Fruit fly (Drosophila melanogaster): ENCODE data around the gene Hrs.

Hrs gene

DNA sequence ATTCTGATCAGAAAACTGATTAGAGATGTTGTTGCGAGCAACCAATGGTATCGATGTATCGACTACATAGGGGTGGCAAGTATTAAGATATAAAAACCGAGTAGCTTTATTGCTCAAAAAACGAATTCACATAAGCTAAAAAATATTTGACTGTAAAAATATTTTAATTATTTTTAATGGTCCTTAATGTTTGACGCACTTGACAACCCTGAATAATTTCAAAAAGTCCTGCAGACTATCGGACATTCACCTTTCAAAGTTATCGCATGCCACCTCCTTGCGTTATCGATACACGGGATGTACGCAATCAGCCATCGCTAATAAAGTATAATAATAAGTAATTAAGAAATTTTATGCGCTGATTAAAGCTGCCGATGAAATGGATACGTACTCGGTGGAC is 19.9 kb downstream of the Hrs start, which contains the start of the genes HemK2, Snapin and Tnpo-SR (continued):
- TF ChIP-seq CG10631 (GFP tag; optimal IDR thresholded peaks at IDR 0.05) (peak; percentile 94), vri (GFP tag; optimal IDR thresholded peaks at IDR 0.05) (peak; percentile 88), spab (GFP tag; optimal IDR thresholded peaks at IDR 0.05) (no peak), Gug (GFP tag; IDR thresholded peaks at IDR 0.05) (peak; percentile 88), CG10669 (GFP tag; optimal IDR thresholded peaks at IDR 0.05) (peak; percentile 84), ss (GFP tag; optimal IDR thresholded peaks at IDR 0.05) (peak; percentile 59 to 84), eg (GFP tag; IDR thresholded peaks at IDR 0.05) (peak; percentile 90), CG11294 (GFP tag; IDR thresholded peaks at IDR 0.05) (peak; percentile 79; the same call in 1 of the 2 replicates), Hr4 (GFP tag; optimal IDR thresholded peaks at IDR 0.05) (peak; percentile 91), CG9139 (GFP tag; optimal IDR thresholded peaks at IDR 0.05) (no peak), CG34406 (GFP tag; optimal IDR thresholded peaks at IDR 0.05) (peak; percentile 80), CG7368 (GFP tag; optimal IDR thresholded peaks at IDR 0.05) (peak; percentile 78), pdm3 (GFP tag; optimal IDR thresholded peaks at IDR 0.05) (peak; percentile 92)

DNA sequence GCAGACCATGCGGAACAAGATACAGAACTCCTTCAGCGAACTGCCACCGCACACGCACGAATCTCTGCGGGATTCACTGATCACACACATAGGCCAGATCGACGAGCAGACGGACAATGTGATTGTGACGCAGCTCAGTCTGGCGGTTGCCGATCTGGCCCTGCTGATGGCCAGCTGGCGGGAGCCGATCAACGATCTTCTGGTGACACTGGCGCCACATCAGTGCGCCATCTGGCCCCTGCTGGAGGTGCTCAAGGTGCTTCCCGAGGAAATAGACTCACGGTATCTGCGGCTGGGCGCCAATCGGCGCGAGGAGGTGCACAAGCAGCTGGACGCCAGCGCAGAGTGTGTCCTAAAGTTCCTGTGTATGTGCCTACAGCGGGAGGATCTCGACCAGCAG is 20.5 kb downstream of the Hrs start:
- TF ChIP-seq dac (GFP tag; optimal IDR thresholded peaks at IDR 0.05) (no peak), eg (GFP tag; IDR thresholded peaks at IDR 0.05) (0 out of 3 replicates have a peak, but pooled peaks have one; percentile 5)

DNA sequence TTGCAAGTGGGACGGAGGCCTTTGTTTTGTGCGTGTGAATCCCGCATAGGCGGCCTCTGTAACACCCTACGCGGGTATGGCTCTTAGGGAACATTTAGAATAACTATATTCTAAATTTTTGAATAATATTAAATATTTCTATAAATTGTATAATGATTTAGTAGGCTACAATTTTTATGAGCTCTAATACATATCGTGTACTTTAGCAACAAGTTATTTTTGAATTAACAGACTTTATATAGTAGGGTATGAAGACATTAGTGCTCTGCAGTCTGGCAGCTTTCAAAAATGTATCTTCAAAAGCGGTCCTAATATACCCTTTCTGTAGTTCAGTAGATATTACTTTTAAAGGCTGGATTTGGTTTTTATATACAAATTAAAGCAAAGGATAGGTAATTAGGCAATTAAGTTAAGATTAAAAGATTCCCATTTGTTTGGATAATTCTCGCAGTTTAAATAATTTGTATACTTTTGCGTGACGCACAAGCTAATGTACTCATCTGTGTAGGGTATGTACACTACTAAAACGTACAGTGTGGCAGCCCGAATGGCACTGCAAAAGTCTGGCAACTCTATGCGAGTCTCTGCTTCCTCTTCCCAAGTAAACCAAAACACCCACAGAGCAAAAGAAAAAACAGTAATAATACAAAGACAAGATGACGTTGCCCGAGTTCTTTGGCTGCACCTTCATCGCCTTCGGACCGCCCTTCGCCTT is 26.0 kb downstream of the Hrs start, which contains the start of the genes Snx21 and aph-1:
Snx21 (minus strand) TSS at position 7 of the 715 bp plus-strand sequence.
aph-1 (plus strand) TSS at position 575 of the 715 bp plus-strand sequence.
- peak; percentile 88 for TF ChIP-seq Eip75B (GFP tag; optimal IDR thresholded peaks at IDR 0.05)
- peak; percentile 90 for TF ChIP-seq Ets96B (tag; optimal IDR thresholded peaks at IDR 0.05)
- peak; percentile 84 for TF ChIP-seq topi (GFP tag; optimal IDR thresholded peaks at IDR 0.05)
- TF ChIP-seq CG3032 (tag; optimal IDR thresholded peaks at IDR 0.05), result peak; percentile 89
- peak; percentile 81 for TF ChIP-seq CG6792 (GFP tag; optimal IDR thresholded peaks at IDR 0.05)
- TF ChIP-seq Blimp-1 (GFP tag; optimal IDR thresholded peaks at IDR 0.05), result peak; percentile 73
- TF ChIP-seq Hr39 (GFP tag; optimal IDR thresholded peaks at IDR 0.05), result peak; percentile 92
- TF ChIP-seq Sox15 (GFP tag; optimal IDR thresholded peaks at IDR 0.05), result peak; percentile 88
- TF ChIP-seq svp (GFP tag), result peak; percentile 92
- TF ChIP-seq CG6854 (GFP tag; optimal IDR thresholded peaks at IDR 0.05), result peak; percentile 89
- TF ChIP-seq Hr4 (GFP tag; optimal IDR thresholded peaks at IDR 0.05), result peak; percentile 91
- TF ChIP-seq Ets21C (GFP tag; optimal IDR thresholded peaks at IDR 0.05), result peak; percentile 88
- TF ChIP-seq vri (GFP tag; optimal IDR thresholded peaks at IDR 0.05), result peak; percentile 72
- TF ChIP-seq CG8319 (GFP tag; optimal IDR thresholded peaks at IDR 0.05), result peak; percentile 72
- TF ChIP-seq CG7368 (GFP tag; optimal IDR thresholded peaks at IDR 0.05), result peak; percentile 82
- peak; percentile 81 for TF ChIP-seq spab (GFP tag; optimal IDR thresholded peaks at IDR 0.05)
- TF ChIP-seq CG16779 (tag; optimal IDR thresholded peaks at IDR 0.05), result peak; percentile 81
- TF ChIP-seq CG11762 (GFP tag; optimal IDR thresholded peaks at IDR 0.05; ENCODE audit: insufficient read depth), result peak; percentile 89
- TF ChIP-seq OdsH (GFP tag; optimal IDR thresholded peaks at IDR 0.05), result peak; percentile 92
- TF ChIP-seq CG11294 (GFP tag; IDR thresholded peaks at IDR 0.05), result peak; percentile 81
- peak; percentile 83 for TF ChIP-seq dsx (GFP tag; optimal IDR thresholded peaks at IDR 0.05; ENCODE audit: poor library complexity, severe bottlenecking)
- peak; percentile 93 for TF ChIP-seq esn (GFP tag; optimal IDR thresholded peaks at IDR 0.05)
- TF ChIP-seq CG32006 (GFP tag; optimal IDR thresholded peaks at IDR 0.05), result peak; percentile 91
- TF ChIP-seq CG1621 (tag; optimal IDR thresholded peaks at IDR 0.05), result peak; percentile 61
- TF ChIP-seq fkh (GFP tag; optimal IDR thresholded peaks at IDR 0.05), result peak; percentile 85
- TF ChIP-seq ss (GFP tag; optimal IDR thresholded peaks at IDR 0.05), result peak; percentile 88 to 89
- peak; percentile 94 for TF ChIP-seq Eip78C (GFP tag)
- TF ChIP-seq dac (GFP tag; optimal IDR thresholded peaks at IDR 0.05), result peak; percentile 75
- TF ChIP-seq Met (GFP tag; optimal IDR thresholded peaks at IDR 0.05), result peak; percentile 88
- peak; percentile 92 for TF ChIP-seq pdm3 (GFP tag; optimal IDR thresholded peaks at IDR 0.05)
- TF ChIP-seq Lpt (GFP tag; optimal IDR thresholded peaks at IDR 0.05), result peak; percentile 61
- peak; percentile 89 for TF ChIP-seq Sox14 (GFP tag; optimal IDR thresholded peaks at IDR 0.05)
- TF ChIP-seq CG31627 (GFP tag; optimal IDR thresholded peaks at IDR 0.05), result peak; percentile 92
- TF ChIP-seq acj6 (GFP tag; optimal IDR thresholded peaks at IDR 0.05), result peak; percentile 93
- peak; percentile 70 for TF ChIP-seq fd85E (GFP tag; optimal IDR thresholded peaks at IDR 0.05)
- peak; percentile 87 for TF ChIP-seq net (GFP tag; optimal IDR thresholded peaks at IDR 0.05)
- TF ChIP-seq Smox (GFP tag; optimal IDR thresholded peaks at IDR 0.05), result peak; percentile 87
- TF ChIP-seq CG10631 (GFP tag; optimal IDR thresholded peaks at IDR 0.05), result peak; percentile 89
- peak; percentile 90 for TF ChIP-seq CG15336 (GFP tag; IDR thresholded peaks at IDR 0.05)
- no peak for TF ChIP-seq Hr38 (GFP tag; optimal IDR thresholded peaks at IDR 0.05)
